Worm (Caenorhabditis elegans): ENCODE measurements around the gene F13C5.3.

- TF ChIP-seq unc-62 (GFP tag; optimal IDR thresholded peaks at IDR 0.05) (no peak), unc-55 (GFP tag; optimal IDR thresholded peaks at IDR 0.05) (no peak)
Observed at ce11 chrX:600671-601070, 1.3 kb upstream of the F13C5.3 start.

Measured in whole organism, L2 larva.